Worm (Caenorhabditis elegans): ENCODE results near the gene nhr-231.

The nhr-231 gene

DNA sequence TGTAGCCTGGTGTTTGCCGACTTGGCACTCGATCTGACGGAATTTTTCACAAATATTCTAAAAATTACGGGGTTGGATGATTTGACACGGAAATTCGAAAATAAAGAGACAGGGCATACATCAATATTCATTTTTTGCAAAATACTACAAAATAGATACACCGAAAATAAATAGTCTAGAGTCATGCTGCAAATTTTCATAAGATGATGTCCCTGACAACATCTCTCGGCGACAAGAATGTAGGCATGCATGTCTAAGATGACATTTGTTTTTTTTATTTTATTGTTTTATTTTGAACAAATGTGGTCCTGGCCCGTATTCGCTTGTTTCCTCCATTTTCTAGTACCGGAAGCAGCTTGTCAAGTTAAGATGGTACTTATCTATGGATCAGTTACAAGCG lies 19.4 kb upstream of the nhr-231 start, which contains the start of gene clec-256:
Gene clec-256, plus strand, starts transcription at position 301 of the 400 bp plus-strand sequence.
- no peak for TF ChIP-seq fos-1 (tag; optimal IDR thresholded peaks at IDR 0.05)
- no peak for TF ChIP-seq aly-2 (tag; optimal IDR thresholded peaks at IDR 0.05)
- no peak for TF ChIP-seq blmp-1 (tag; optimal IDR thresholded peaks at IDR 0.05)
- no peak for TF ChIP-seq mep-1 (tag; optimal IDR thresholded peaks at IDR 0.05)
- TF ChIP-seq rnt-1 (tag; optimal IDR thresholded peaks at IDR 0.05): no peak
- TF ChIP-seq ces-1 (GFP tag; optimal IDR thresholded peaks at IDR 0.05): no peak
- TF ChIP-seq sup-37 (GFP tag; optimal IDR thresholded peaks at IDR 0.05): no peak
- no peak for TF ChIP-seq C16A3.4 (tag; optimal IDR thresholded peaks at IDR 0.05)
- TF ChIP-seq ztf-11 (tag; optimal IDR thresholded peaks at IDR 0.05): no peak
- no peak for TF ChIP-seq ceh-63 (GFP tag; optimal IDR thresholded peaks at IDR 0.05)
- no peak for TF ChIP-seq nhr-84 (tag; optimal IDR thresholded peaks at IDR 0.05)
- no peak for TF ChIP-seq nhr-77 (tag; optimal IDR thresholded peaks at IDR 0.05)
- no peak for TF ChIP-seq fkh-8 (tag; optimal IDR thresholded peaks at IDR 0.05)
- no peak for TF ChIP-seq nhr-85 (tag)
- no peak for TF ChIP-seq grh-1 (GFP tag; IDR thresholded peaks at IDR 0.05)
- no peak for TF ChIP-seq F16B12.6 (tag; optimal IDR thresholded peaks at IDR 0.05)
- no peak for TF ChIP-seq tlp-1 (tag; optimal IDR thresholded peaks at IDR 0.05)

DNA sequence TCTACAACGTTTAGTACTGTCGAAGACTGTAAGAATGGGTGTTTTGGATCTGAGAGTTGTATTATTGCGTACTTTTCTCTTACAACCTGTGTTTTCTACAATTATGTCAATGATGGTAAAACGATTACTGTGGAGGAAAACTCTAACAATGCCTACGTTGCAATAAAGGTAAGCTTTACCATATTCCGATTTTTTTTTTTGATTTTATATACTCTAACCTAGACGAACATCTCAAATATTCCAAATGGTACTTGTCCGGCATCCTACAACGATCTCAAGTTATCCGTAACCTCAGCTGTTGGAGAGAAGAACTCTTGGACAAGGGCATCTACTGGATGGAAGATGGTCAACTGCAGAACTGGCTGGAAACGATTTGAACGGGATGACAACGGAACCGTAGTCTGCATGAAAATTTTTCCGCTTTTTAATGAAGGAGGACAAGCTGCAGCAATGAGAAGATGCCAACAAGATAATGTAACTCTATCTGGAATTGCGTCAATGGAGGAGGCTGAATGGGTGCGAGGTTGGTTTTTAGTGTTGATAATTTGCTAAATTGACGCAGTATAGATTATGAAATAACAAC lies 18.9 kb upstream of the nhr-231 start:
- TF ChIP-seq egl-13 (tag; optimal IDR thresholded peaks at IDR 0.05): no peak
- TF ChIP-seq snu-23 (GFP tag; optimal IDR thresholded peaks at IDR 0.05): no peak
- no peak for TF ChIP-seq dsc-1 (tag; optimal IDR thresholded peaks at IDR 0.05)
- TF ChIP-seq ceh-82 (tag; optimal IDR thresholded peaks at IDR 0.05): no peak
- no peak for TF ChIP-seq nhr-90 (tag; optimal IDR thresholded peaks at IDR 0.05; ENCODE audit: poor library complexity)
- no peak for TF ChIP-seq F16B12.6 (tag; optimal IDR thresholded peaks at IDR 0.05)
- TF ChIP-seq xbp-1 (tag; optimal IDR thresholded peaks at IDR 0.05): no peak

DNA sequence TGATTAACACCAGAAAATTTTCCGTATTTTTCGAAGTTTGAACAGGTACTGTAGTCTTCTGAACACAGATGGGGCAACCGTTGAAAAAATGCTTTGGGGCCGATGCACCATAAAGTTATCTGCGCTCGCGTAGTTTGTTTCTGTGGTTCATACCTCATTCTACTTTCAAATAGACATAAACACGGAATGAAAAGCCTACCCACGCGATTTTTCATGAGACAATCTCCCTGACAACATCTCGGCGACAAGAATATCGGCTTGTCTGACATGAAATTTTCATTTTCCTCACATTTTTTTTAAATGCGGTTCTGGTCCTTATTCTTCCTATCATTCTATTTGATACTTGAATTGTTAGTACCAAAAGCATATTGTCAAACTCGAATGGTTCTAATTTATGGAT lies 18.0 kb upstream of the nhr-231 start, which contains the start of gene clec-257:
Gene clec-257, plus strand, starts transcription at position 301 of the 400 bp plus-strand sequence.
- TF ChIP-seq nhr-85 (tag): peak; percentile 13
- no peak for TF ChIP-seq nhr-11 (tag; optimal IDR thresholded peaks at IDR 0.05)

DNA sequence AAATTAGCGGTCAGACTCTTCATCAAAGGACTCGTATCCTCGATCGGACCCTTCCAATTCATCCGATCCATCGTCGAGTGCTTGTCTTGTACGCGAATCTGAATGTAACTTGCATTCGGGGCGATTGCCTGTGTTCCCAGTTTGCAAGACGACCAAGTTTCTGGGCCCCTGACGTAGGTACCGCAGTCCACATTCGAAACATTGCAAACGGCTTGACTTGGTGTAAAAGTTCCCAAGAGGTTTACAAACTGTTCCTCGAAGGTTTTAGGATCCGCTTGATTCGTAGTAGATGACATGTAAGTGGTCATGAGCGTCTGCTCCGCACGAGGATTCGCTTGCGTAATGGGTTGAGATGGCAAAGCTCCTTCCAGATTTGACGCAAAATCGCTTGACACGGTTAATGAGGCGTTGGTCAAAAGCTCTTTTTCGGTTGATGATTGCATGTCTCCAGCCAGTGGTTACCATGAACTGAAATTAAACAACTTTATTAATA lies 14.5 kb upstream of the nhr-231 start, which contains the start of gene Y17D7B.4:
Gene Y17D7B.4, minus strand, starts transcription at position 443 of the 493 bp plus-strand sequence.
- no peak for TF ChIP-seq tbx-2 (tag; optimal IDR thresholded peaks at IDR 0.05)
- TF ChIP-seq ztf-4 (tag; optimal IDR thresholded peaks at IDR 0.05): no peak
- TF ChIP-seq lsy-2 (tag; optimal IDR thresholded peaks at IDR 0.05): no peak
- no peak for TF ChIP-seq nhr-84 (tag; optimal IDR thresholded peaks at IDR 0.05)
- TF ChIP-seq swsn-7 (tag; optimal IDR thresholded peaks at IDR 0.05): no peak
- TF ChIP-seq fkh-4 (tag; optimal IDR thresholded peaks at IDR 0.05; ENCODE audit: borderline replicate concordance): no peak
- TF ChIP-seq efl-1 (optimal IDR thresholded peaks at IDR 0.05): no peak
- no peak for TF ChIP-seq efl-1 (GFP tag; optimal IDR thresholded peaks at IDR 0.05 in 1 of 2)
- TF ChIP-seq ceh-88 (GFP tag; IDR thresholded peaks at IDR 0.05): no peak
- no peak for TF ChIP-seq nhr-20 (tag; optimal IDR thresholded peaks at IDR 0.05)
- TF ChIP-seq mdl-1 (tag; optimal IDR thresholded peaks at IDR 0.05): no peak
- TF ChIP-seq elt-2 (tag; optimal IDR thresholded peaks at IDR 0.05): no peak
- no peak for TF ChIP-seq ama-1 (optimal IDR thresholded peaks at IDR 0.05)
- TF ChIP-seq vab-15 (tag; optimal IDR thresholded peaks at IDR 0.05): no peak
- no peak for TF ChIP-seq aly-2 (tag; optimal IDR thresholded peaks at IDR 0.05)
- no peak for TF ChIP-seq lin-15B (tag; optimal IDR thresholded peaks at IDR 0.05)
- no peak for TF ChIP-seq nhr-28 (tag; optimal IDR thresholded peaks at IDR 0.05)
